Fruit fly (Drosophila melanogaster): ENCODE measurements around the gene CG1662.

The CG1662 gene

DNA sequence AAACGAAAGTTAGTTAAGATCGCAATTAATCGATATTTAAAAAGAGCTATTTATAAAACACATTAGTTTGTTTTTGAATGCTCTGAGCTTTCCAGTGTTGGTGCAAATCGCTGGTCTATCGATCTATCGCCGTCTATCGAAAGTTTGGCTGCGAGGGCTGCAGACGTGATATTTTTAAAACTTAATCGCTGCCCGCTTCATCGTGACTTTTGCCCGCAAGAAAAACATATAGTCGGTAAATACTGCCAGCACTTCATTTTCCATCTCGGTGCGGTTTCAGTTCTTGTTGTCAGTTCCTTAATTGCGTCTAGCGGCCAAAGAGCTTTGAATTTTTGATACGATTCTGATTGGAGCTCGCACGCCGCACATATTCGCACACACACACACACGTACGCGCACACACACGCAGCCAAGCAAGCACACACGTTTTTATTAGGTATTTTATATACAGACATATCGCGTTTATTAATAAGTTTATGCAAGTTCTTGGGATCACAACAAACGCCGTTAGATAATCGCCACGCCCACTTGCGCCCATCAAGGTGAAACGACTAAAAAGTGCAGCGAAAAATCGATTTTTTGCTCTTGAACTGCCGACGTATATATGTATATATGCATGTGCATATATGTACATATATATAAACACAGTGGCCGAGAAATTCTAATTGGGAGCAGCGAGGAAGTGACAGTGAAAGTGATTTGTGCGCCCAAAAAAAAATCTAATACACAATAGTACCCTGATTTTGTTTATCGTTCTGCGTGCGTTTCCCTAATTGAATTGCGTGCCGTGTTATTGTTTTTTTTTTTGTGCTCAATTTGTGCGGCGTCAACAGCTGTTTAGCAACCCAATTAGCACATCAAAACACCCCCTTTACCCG is 16.3 kb upstream of the CG1662 start (continued):
- TF ChIP-seq CG3726 (GFP tag; IDR thresholded peaks at IDR 0.05): no peak
- TF ChIP-seq CG13894 (tag; optimal IDR thresholded peaks at IDR 0.05): peak; percentile 6
- TF ChIP-seq btn (GFP tag; optimal IDR thresholded peaks at IDR 0.05): no peak
- TF ChIP-seq Sry-δ (GFP tag; optimal IDR thresholded peaks at IDR 0.05): peak; percentile 70
- TF ChIP-seq inv (GFP tag; IDR thresholded peaks at IDR 0.05; ENCODE audit: partially characterized antibody): peak; percentile 51
- 0 out of 3 replicates have a peak, but pooled peaks have one; percentile 23 for TF ChIP-seq dysf (GFP tag; IDR thresholded peaks at IDR 0.05)
- TF ChIP-seq Pdp1 (GFP tag; optimal IDR thresholded peaks at IDR 0.05): peak; percentile 9 to 45
- TF ChIP-seq CG11456 (GFP tag; IDR thresholded peaks at IDR 0.05): peak; percentile 56; the same call in 1 of the 3 replicates
- peak; percentile 51; the same call in 2 of the 3 replicates for TF ChIP-seq CG34224 (GFP tag; IDR thresholded peaks at IDR 0.05; ENCODE audit: partially characterized antibody)
- no peak for TF ChIP-seq Hey (tag; optimal IDR thresholded peaks at IDR 0.05)
- peak; percentile 13 for TF ChIP-seq CG3281 (GFP tag; optimal IDR thresholded peaks at IDR 0.05)
- TF ChIP-seq CG2116 (GFP tag; optimal IDR thresholded peaks at IDR 0.05): peak; percentile 61
- TF ChIP-seq CG15696 (tag; optimal IDR thresholded peaks at IDR 0.05): no peak
- peak in 1 of 2 experiments; percentile 6 for TF ChIP-seq Hr51 (GFP tag; optimal IDR thresholded peaks at IDR 0.05)
- no peak for TF ChIP-seq Oaz (GFP tag; IDR thresholded peaks at IDR 0.05)
- peak; percentile 33 for TF ChIP-seq gfzf (GFP tag; optimal IDR thresholded peaks at IDR 0.05)
- TF ChIP-seq esg (GFP tag; conservative IDR thresholded peaks at IDR 0.05): no peak
- TF ChIP-seq CG7271 (tag; optimal IDR thresholded peaks at IDR 0.05): no peak
- TF ChIP-seq Taf1 (GFP tag; IDR thresholded peaks at IDR 0.05): no peak
- no peak for TF ChIP-seq Meics (GFP tag; optimal IDR thresholded peaks at IDR 0.05)
- TF ChIP-seq stwl (tag; optimal IDR thresholded peaks at IDR 0.05): peak; percentile 42
- TF ChIP-seq bowl (GFP tag; IDR thresholded peaks at IDR 0.05): no peak
- peak; percentile 13 for TF ChIP-seq grau (tag; optimal IDR thresholded peaks at IDR 0.05)
- peak; percentile 66; the same call in 3 of the 4 replicates for TF ChIP-seq Dll (GFP tag; IDR thresholded peaks at IDR 0.05; ENCODE audit: partially characterized antibody)
- peak; percentile 76 for TF ChIP-seq CG13287 (GFP tag; IDR thresholded peaks at IDR 0.05; ENCODE audit: partially characterized antibody)
- peak; percentile 58 for TF ChIP-seq knrl (GFP tag; IDR thresholded peaks at IDR 0.05; ENCODE audit: partially characterized antibody)
- peak; percentile 44 for TF ChIP-seq CHES-1-like (GFP tag; optimal IDR thresholded peaks at IDR 0.05)
- no peak for TF ChIP-seq CG30431 (GFP tag; optimal IDR thresholded peaks at IDR 0.05)
- no peak for TF ChIP-seq CG8478 (optimal IDR thresholded peaks at IDR 0.05)
- no peak for TF ChIP-seq jing (GFP tag; optimal IDR thresholded peaks at IDR 0.05)
- no peak for TF ChIP-seq eyg (GFP tag; optimal IDR thresholded peaks at IDR 0.05)
- TF ChIP-seq Stat92E (GFP tag; optimal IDR thresholded peaks at IDR 0.05): peak in 1 of 3 experiments; percentile 27
- no peak for TF ChIP-seq CG7786 (GFP tag; optimal IDR thresholded peaks at IDR 0.05)
- TF ChIP-seq HHEX (GFP tag; optimal IDR thresholded peaks at IDR 0.05): no peak
- TF ChIP-seq gem (tag; optimal IDR thresholded peaks at IDR 0.05): peak; percentile 14
- TF ChIP-seq Mes4 (GFP tag; optimal IDR thresholded peaks at IDR 0.05): no peak
- TF ChIP-seq E2f2 (GFP tag; IDR thresholded peaks at IDR 0.05): peak; percentile 86
- peak; percentile 26 for TF ChIP-seq zfh2 (GFP tag; optimal IDR thresholded peaks at IDR 0.05)
- peak; percentile 33 for TF ChIP-seq dm (GFP tag; optimal IDR thresholded peaks at IDR 0.05)
- no peak for TF ChIP-seq CG6854 (GFP tag; optimal IDR thresholded peaks at IDR 0.05)
- peak; percentile 59 for TF ChIP-seq MBD-R2 (GFP tag; IDR thresholded peaks at IDR 0.05)
- TF ChIP-seq Nf-YC (tag; optimal IDR thresholded peaks at IDR 0.05): peak; percentile 79
- peak; percentile 72 for TF ChIP-seq Blimp-1 (GFP tag; optimal IDR thresholded peaks at IDR 0.05)
- TF ChIP-seq so (GFP tag; IDR thresholded peaks at IDR 0.05): 0 out of 3 replicates have a peak, but pooled peaks have one; percentile 49
- TF ChIP-seq CG9932 (GFP tag; IDR thresholded peaks at IDR 0.05): peak; percentile 54
- no peak for TF ChIP-seq Dek (tag; optimal IDR thresholded peaks at IDR 0.05)
- no peak for TF ChIP-seq CG16779 (GFP tag; IDR thresholded peaks at IDR 0.05)
- TF ChIP-seq nerfin-2 (GFP tag; IDR thresholded peaks at IDR 0.05; ENCODE audit: partially characterized antibody): peak; percentile 62

Measured in whole organism, embryonic.